Fruit fly (Drosophila melanogaster) whole organism, embryonic: ENCODE measurements around the gene CG15725.
A peak's percentile ranks its signal among the peaks of the same experiment; 100 is the strongest.

ENCODE experiments used
- Atf-2 ChIP-seq: fragments of 200-800 bp; sonication (Bioruptor generic); optimal IDR thresholded peaks from 2 replicates; lab custom pipeline; 2016; ENCODE audit warnings: missing biosample characterization, missing genetic modification characterization
- B-H1 ChIP-seq: fragments of 200-800 bp; sonication (Bioruptor generic); IDR thresholded peaks from 3 replicates; pipeline ENCODE4 v1.3.6; 2022; ENCODE audit warnings: missing biosample characterization, missing genetic modification characterization
- B-H2 ChIP-seq: fragments of 200-800 bp; sonication (Bioruptor generic); optimal IDR thresholded peaks from 2 replicates; lab custom pipeline; 2018; ENCODE audit warnings: missing biosample characterization, mild to moderate bottlenecking, missing genetic modification characterization
- CG1024 ChIP-seq: fragments of 200-800 bp; sonication (Bioruptor generic); IDR thresholded peaks from 2 replicates; pipeline ENCODE4 v1.3.6; 2022; ENCODE audit warnings: missing biosample characterization, missing genetic modification characterization
- CG10321 ChIP-seq: fragments of 200-800 bp; sonication (Bioruptor generic); IDR thresholded peaks from 2 replicates; pipeline ENCODE4 v1.3.6; 2022; ENCODE audit warnings: missing biosample characterization, missing genetic modification characterization
- CG10543 ChIP-seq: fragments of 200-800 bp; sonication (Bioruptor generic); optimal IDR thresholded peaks from 3 replicates; lab custom pipeline; 2017; ENCODE audit warnings: missing biosample characterization, mild to moderate bottlenecking, missing genetic modification characterization, moderate library complexity
- CG10959 ChIP-seq: fragments of 200-800 bp; sonication (Bioruptor generic); IDR thresholded peaks from 2 replicates; pipeline ENCODE4 v1.3.6; 2022; ENCODE audit warnings: missing biosample characterization, missing genetic modification characterization
- CG11695 ChIP-seq: fragments of 200-800 bp; sonication (Bioruptor generic); IDR thresholded peaks from 3 replicates; pipeline ENCODE4 v1.3.6; 2022; ENCODE audit warnings: missing biosample characterization, missing genetic modification characterization
- CG12219 ChIP-seq: fragments of 200-800 bp; sonication (Bioruptor generic); optimal IDR thresholded peaks from 3 replicates; lab custom pipeline; 2018; ENCODE audit warnings: missing biosample characterization, mild to moderate bottlenecking, missing genetic modification characterization
- CG12391 ChIP-seq: fragments of 200-800 bp; sonication (Bioruptor generic); optimal IDR thresholded peaks from 3 replicates; lab custom pipeline; 2018; ENCODE audit warnings: missing biosample characterization, mild to moderate bottlenecking, missing genetic modification characterization, moderate library complexity
- CG12744 ChIP-seq: fragments of 200-800 bp; sonication (Bioruptor generic); optimal IDR thresholded peaks from 2 replicates; lab custom pipeline; 2016; ENCODE audit warnings: missing biosample characterization, missing genetic modification characterization
- CG13624 ChIP-seq: fragments of 200-800 bp; sonication (Bioruptor generic); optimal IDR thresholded peaks from 2 replicates; lab custom pipeline; 2016; ENCODE audit warnings: missing biosample characterization, missing genetic modification characterization
- CG15011 ChIP-seq: fragments of 200-800 bp; sonication (Bioruptor generic); optimal IDR thresholded peaks from 3 replicates; lab custom pipeline; 2018; ENCODE audit warnings: missing biosample characterization, mild to moderate bottlenecking, missing genetic modification characterization
- CG15479 ChIP-seq: fragments of 200-800 bp; sonication (Bioruptor generic); optimal IDR thresholded peaks from 3 replicates; lab custom pipeline; 2019; ENCODE audit warnings: missing biosample characterization, mild to moderate bottlenecking, missing genetic modification characterization, moderate library complexity
- CG15696 ChIP-seq: fragments of 200-800 bp; sonication (Bioruptor generic); optimal IDR thresholded peaks from 2 replicates; lab custom pipeline; 2019; ENCODE audit warnings: missing biosample characterization, mild to moderate bottlenecking, missing genetic modification characterization, moderate library complexity
- CG17612 ChIP-seq: fragments of 200-800 bp; sonication (Bioruptor generic); IDR thresholded peaks from 2 replicates; pipeline ENCODE4 v1.3.6; 2022; ENCODE audit warnings: missing biosample characterization, missing genetic modification characterization
- CG17802 ChIP-seq: fragments of 200-800 bp; sonication (Bioruptor generic); optimal IDR thresholded peaks from 2 replicates; lab custom pipeline; 2018; ENCODE audit warnings: missing biosample characterization, mild to moderate bottlenecking, missing genetic modification characterization, moderate library complexity
- CG1832 ChIP-seq: fragments of 200-800 bp; sonication (Bioruptor generic); optimal IDR thresholded peaks from 2 replicates; lab custom pipeline; 2017; ENCODE audit warnings: missing biosample characterization, mild to moderate bottlenecking, missing genetic modification characterization, inconsistent platforms
- CG4360 ChIP-seq: fragments of 200-800 bp; sonication (Bioruptor generic); IDR thresholded peaks from 2 replicates; pipeline ENCODE4 v1.3.6; 2022; ENCODE audit warnings: missing biosample characterization, missing genetic modification characterization
- CG9727 ChIP-seq: fragments of 200-800 bp; sonication (Bioruptor generic); optimal IDR thresholded peaks from 3 replicates; lab custom pipeline; 2017; ENCODE audit warnings: missing biosample characterization, mild to moderate bottlenecking, missing genetic modification characterization
- CG9876 ChIP-seq: fragments of 200-800 bp; sonication (Bioruptor generic); optimal IDR thresholded peaks from 2 replicates; lab custom pipeline; 2016; ENCODE audit warnings: missing biosample characterization, missing genetic modification characterization
- CTCF ChIP-seq: fragments of 200-800 bp; sonication (Bioruptor generic); optimal IDR thresholded peaks from 2 replicates; lab custom pipeline; 2017; ENCODE audit warnings: missing biosample characterization, mild to moderate bottlenecking, missing genetic modification characterization, moderate library complexity
- D ChIP-seq, 2 experiments: fragments of 200-800 bp in 1 of 2; fragments of >200 bp in 1 of 2; sonication (Bioruptor generic) in 1 of 2; optimal IDR thresholded peaks; 2 replicates in 1 of 2; 3 replicates in 1 of 2; lab custom pipeline; 2017; ENCODE audit warnings: mild to moderate bottlenecking in 1 of 2, missing biosample characterization in 1 of 2, missing genetic modification characterization in 1 of 2, missing genetic modification reagents in 1 of 2
- Gsc ChIP-seq: fragments of 200-800 bp; sonication (Bioruptor generic); IDR thresholded peaks from 2 replicates; pipeline ENCODE4 v1.3.6; 2022; ENCODE audit warnings: missing biosample characterization, missing genetic modification characterization
- H15 ChIP-seq: fragments of 200-800 bp; sonication (Bioruptor generic); IDR thresholded peaks from 3 replicates; pipeline ENCODE4 v1.3.6; 2022; ENCODE audit warnings: missing biosample characterization, missing genetic modification characterization
- HLH3B ChIP-seq: fragments of 200-800 bp; sonication (Bioruptor generic); IDR thresholded peaks from 2 replicates; pipeline ENCODE4 v1.3.6; 2022; ENCODE audit warnings: missing biosample characterization, missing genetic modification characterization
- Hr39 ChIP-seq: fragments of >200 bp; optimal IDR thresholded peaks from 2 replicates; lab custom pipeline; 2017
- Lhr ChIP-seq: fragments of 200-800 bp; sonication (Bioruptor generic); optimal IDR thresholded peaks from 3 replicates; lab custom pipeline; 2017; ENCODE audit warnings: mild to moderate bottlenecking, missing biosample characterization, missing genetic modification reagents, missing genetic modification characterization
- Max ChIP-seq: fragments of 200-800 bp; sonication (Bioruptor generic); optimal IDR thresholded peaks from 2 replicates; lab custom pipeline; 2016; ENCODE audit warnings: missing biosample characterization, mild to moderate bottlenecking, missing genetic modification characterization
- NFAT ChIP-seq: fragments of 200-800 bp; sonication (Bioruptor generic); IDR thresholded peaks from 2 replicates; pipeline ENCODE4 v1.3.6; 2022; ENCODE audit warnings: missing biosample characterization, missing genetic modification characterization
- Optix ChIP-seq: fragments of 200-800 bp; sonication (Bioruptor generic); IDR thresholded peaks from 3 replicates; pipeline ENCODE4 v1.3.6; 2022; ENCODE audit warnings: missing biosample characterization, missing genetic modification characterization
- Poxn ChIP-seq: fragments of 200-800 bp; sonication (Bioruptor generic); IDR thresholded peaks from 2 replicates; pipeline ENCODE4 v1.3.6; 2022; ENCODE audit warnings: missing biosample characterization, missing genetic modification characterization
- TFAM ChIP-seq: fragments of 200-800 bp; sonication (Bioruptor generic); optimal IDR thresholded peaks from 2 replicates; lab custom pipeline; 2017; ENCODE audit warnings: missing biosample characterization, missing genetic modification characterization, inconsistent platforms
- abd-A ChIP-seq: fragments of 200-800 bp; sonication (Bioruptor generic); optimal IDR thresholded peaks from 3 replicates; lab custom pipeline; 2019; ENCODE audit warnings: missing biosample characterization, mild to moderate bottlenecking, missing genetic modification characterization, moderate library complexity
- ato ChIP-seq: fragments of 200-800 bp; sonication (Bioruptor generic); IDR thresholded peaks from 2 replicates; pipeline ENCODE4 v1.3.6; 2022; ENCODE audit warnings: missing biosample characterization, missing genetic modification characterization; ENCODE audit not compliant: partially characterized antibody
- bsh ChIP-seq, 2 experiments: fragments of 200-800 bp; sonication (Bioruptor generic); optimal IDR thresholded peaks; 2 replicates each; lab custom pipeline; 2017 to 2018; ENCODE audit warnings: mild to moderate bottlenecking in 2 of 2, missing biosample characterization in 2 of 2, missing genetic modification characterization in 2 of 2, moderate library complexity in 1 of 2
- cg ChIP-seq: fragments of 200-800 bp; sonication (Bioruptor generic); optimal IDR thresholded peaks from 3 replicates; lab custom pipeline; 2019; ENCODE audit warnings: missing biosample characterization, mild to moderate bottlenecking, missing genetic modification characterization, moderate library complexity
- crol ChIP-seq: fragments of 200-800 bp; sonication (Bioruptor generic); IDR thresholded peaks from 2 replicates; pipeline ENCODE4 v1.3.6; 2022; ENCODE audit warnings: missing biosample characterization, missing genetic modification characterization
- dati ChIP-seq: fragments of 200-800 bp; sonication (Bioruptor generic); IDR thresholded peaks from 2 replicates; pipeline ENCODE4 v1.3.6; 2022; ENCODE audit warnings: missing biosample characterization, missing genetic modification characterization
- dmrt11E ChIP-seq: fragments of 200-800 bp; sonication (Bioruptor generic); optimal IDR thresholded peaks from 3 replicates; lab custom pipeline; 2018; ENCODE audit warnings: missing biosample characterization, mild to moderate bottlenecking, missing genetic modification characterization, moderate library complexity
- fd64A ChIP-seq: fragments of 200-800 bp; sonication (Bioruptor generic); optimal IDR thresholded peaks from 3 replicates; lab custom pipeline; 2018; ENCODE audit warnings: missing biosample characterization, mild to moderate bottlenecking, missing genetic modification characterization
- fd96Cb ChIP-seq: fragments of 200-800 bp; sonication (Bioruptor generic); optimal IDR thresholded peaks from 2 replicates; lab custom pipeline; 2018; ENCODE audit warnings: missing biosample characterization, mild to moderate bottlenecking, missing genetic modification characterization, moderate library complexity
- gcm ChIP-seq: fragments of 200-800 bp; sonication (Bioruptor generic); optimal IDR thresholded peaks from 2 replicates; lab custom pipeline; 2019; ENCODE audit warnings: missing biosample characterization, mild to moderate bottlenecking, missing genetic modification characterization, moderate library complexity
- hth ChIP-seq: fragments of >200 bp; optimal IDR thresholded peaks from 2 replicates; lab custom pipeline; 2017; ENCODE audit warnings: inconsistent platforms
- kni ChIP-seq: fragments of 200-800 bp; sonication (Bioruptor generic); optimal IDR thresholded peaks from 3 replicates; lab custom pipeline; 2017; ENCODE audit warnings: mild to moderate bottlenecking, missing biosample characterization, missing genetic modification reagents, missing genetic modification characterization
- nom ChIP-seq: fragments of 200-800 bp; sonication (Bioruptor generic); optimal IDR thresholded peaks from 2 replicates; lab custom pipeline; 2017; ENCODE audit warnings: missing biosample characterization, missing genetic modification characterization, mild to moderate bottlenecking, moderate library complexity, missing genetic modification reagents
- pros ChIP-seq: fragments of 200-800 bp; sonication (Bioruptor generic); optimal IDR thresholded peaks from 3 replicates; lab custom pipeline; 2019; ENCODE audit warnings: missing biosample characterization, mild to moderate bottlenecking, missing genetic modification characterization, moderate library complexity
- sens-2 ChIP-seq: fragments of 200-800 bp; sonication (Bioruptor generic); IDR thresholded peaks from 2 replicates; pipeline ENCODE4 v1.3.6; 2022; ENCODE audit warnings: missing biosample characterization, missing genetic modification characterization
- sima ChIP-seq: fragments of 200-800 bp; sonication (Bioruptor generic); optimal IDR thresholded peaks from 2 replicates; lab custom pipeline; 2016; ENCODE audit warnings: missing biosample characterization, missing genetic modification characterization
- tgo ChIP-seq: fragments of 200-800 bp; sonication (Bioruptor generic); IDR thresholded peaks from 3 replicates; pipeline ENCODE4 v1.3.6; 2022; ENCODE audit warnings: missing biosample characterization, missing genetic modification characterization
- unpg ChIP-seq: fragments of 200-800 bp; sonication (Bioruptor generic); optimal IDR thresholded peaks from 3 replicates; lab custom pipeline; 2018; ENCODE audit warnings: missing biosample characterization, mild to moderate bottlenecking, missing genetic modification characterization, moderate library complexity

CG15725 gene

dm6 chrX:12750928-12751631 lies 45.4 kb downstream of the CG15725 start (continued):
- TF ChIP-seq fd96Cb (tag; lab: Kevin White, UChicago) (peak; percentile 100), NFAT (GFP tag; lab: Robert Waterston, UW) (peak; percentile 99), CG12744 (peak; percentile 100), CG10321 (GFP tag; lab: Robert Waterston, UW) (peak; percentile 89), CTCF (peak; percentile 78), B-H2 (peak; percentile 100), B-H1 (GFP tag; lab: Robert Waterston, UW) (peak; percentile 99), CG1024 (GFP tag; lab: Robert Waterston, UW) (peak; percentile 96), CG17802 (peak; percentile 93), Max (GFP tag; lab: Kevin White, UChicago) (peak; percentile 100), TFAM (GFP tag; lab: Kevin White, UChicago) (peak; percentile 96), nom (peak; percentile 99), CG12391 (tag; lab: Kevin White, UChicago) (peak; percentile 100), CG15696 (tag; lab: Kevin White, UChicago) (peak; percentile 99), HLH3B (GFP tag; lab: Robert Waterston, UW) (peak; percentile 99), CG10543 (GFP tag; lab: Kevin White, UChicago) (peak; percentile 100), CG12219 (peak; percentile 99), CG9876 (GFP tag; lab: Kevin White, UChicago) (peak; percentile 100), dati (GFP tag; lab: Robert Waterston, UW) (peak; percentile 98), sens-2 (GFP tag; lab: Robert Waterston, UW) (peak; percentile 97), cg (no peak), Gsc (GFP tag; lab: Robert Waterston, UW) (peak; percentile 98), dmrt11E (tag; lab: Kevin White, UChicago) (peak; percentile 100), CG9727 (GFP tag; lab: Kevin White, UChicago) (peak; percentile 100), Atf-2 (GFP tag; lab: Kevin White, UChicago) (peak; percentile 100), Hr39 (lab: Kevin White, UChicago) (no peak), gcm (GFP tag; lab: Kevin White, UChicago) (peak; percentile 100), unpg (GFP tag; lab: Kevin White, UChicago) (peak; percentile 100), sima (GFP tag; lab: Kevin White, UChicago) (peak; percentile 99)

dm6 chrX:12751786-12752187 lies 46.1 kb downstream of the CG15725 start:
- TF ChIP-seq CG4360 (GFP tag; lab: Robert Waterston, UW) (peak; percentile 99), Poxn (GFP tag; lab: Robert Waterston, UW) (no peak), Lhr (no peak), CG15011 (no peak), ato (GFP tag; lab: Robert Waterston, UW) (no peak), tgo (no peak), CG15479 (GFP tag; lab: Kevin White, UChicago) (peak; percentile 97), fd64A (no peak), Optix (no peak), bsh (GFP tag; optimal IDR thresholded peaks at IDR 0.05; lab: Kevin White, UChicago) (no peak), abd-A (tag; lab: Kevin White, UChicago) (peak; percentile 94), pros (peak; percentile 99), CG13624 (GFP tag; lab: Kevin White, UChicago) (no peak), D (optimal IDR thresholded peaks at IDR 0.05; lab: Kevin White, UChicago) (no peak), D (GFP tag; optimal IDR thresholded peaks at IDR 0.05; lab: Kevin White, UChicago) (no peak), hth (lab: Kevin White, UChicago) (no peak), crol (GFP tag; lab: Robert Waterston, UW) (peak; percentile 80; the same call in 1 of the 2 replicates), CG17612 (no peak), H15 (GFP tag; lab: Robert Waterston, UW) (no peak), CG10959 (no peak), CG1832 (peak; percentile 70), cg (peak; percentile 86), kni (peak; percentile 96), CG11695 (GFP tag; lab: Robert Waterston, UW) (no peak)
